Worm (Caenorhabditis elegans) whole organism, L4 larva: ENCODE data around the gene hsd-3.

Experiments
- D1046.2 ChIP-seq: fragments of 200-800 bp; sonication (Bioruptor generic); IDR thresholded peaks from 2 replicates; pipeline ENCODE4 v1.3.6; 2022; ENCODE audit warnings: missing genetic modification characterization, missing compliant biosample characterization
- F37D6.2 ChIP-seq: sonication (generic microtip); optimal IDR thresholded peaks from 2 replicates; lab custom pipeline; 2016; ENCODE audit warnings: mild to moderate bottlenecking, missing genetic modification characterization, missing compliant biosample characterization
- Y105C5A.15 ChIP-seq: fragments of 200-800 bp; sonication (Bioruptor generic); IDR thresholded peaks from 2 replicates; pipeline ENCODE4 v1.3.6; 2022; ENCODE audit warnings: missing genetic modification characterization, missing compliant biosample characterization
- Y48G9A.11 ChIP-seq: fragments of 200-800 bp; sonication (Bioruptor generic); IDR thresholded peaks from 2 replicates; pipeline ENCODE4 v1.3.6; 2022; ENCODE audit warnings: missing genetic modification reagents, missing genetic modification characterization, missing compliant biosample characterization
- ZK337.2 ChIP-seq: fragments of 200-800 bp; sonication (Bioruptor generic); IDR thresholded peaks from 2 replicates; pipeline ENCODE4 v1.3.6; 2022; ENCODE audit warnings: missing genetic modification reagents, missing genetic modification characterization, missing compliant biosample characterization
- ZK546.5 ChIP-seq, 2 experiments: sonication (generic microtip); optimal IDR thresholded peaks; 2 replicates each; lab custom pipeline; 2017; ENCODE audit warnings: missing biosample characterization in 2 of 2, missing genetic modification characterization in 2 of 2
- aha-1 ChIP-seq: fragments of 150-350 bp; peaks from one replicate; lab custom pipeline; 2014; ENCODE audit warnings: missing biosample characterization, missing genetic modification characterization
- arid-1 ChIP-seq: fragments of 200-800 bp; sonication (Bioruptor generic); conservative IDR thresholded peaks from 2 replicates; pipeline ENCODE4 v1.3.6; 2022; ENCODE audit warnings: missing genetic modification reagents, missing genetic modification characterization, missing compliant biosample characterization
- ceh-20 ChIP-seq: fragments of 200-800 bp; sonication (Bioruptor generic); IDR thresholded peaks from 2 replicates; pipeline ENCODE4 v1.3.6; 2022; ENCODE audit warnings: missing genetic modification reagents, missing genetic modification characterization, missing compliant biosample characterization
- ceh-28 ChIP-seq: fragments of 150-350 bp; optimal IDR thresholded peaks from 2 replicates; lab custom pipeline; 2014; ENCODE audit warnings: missing biosample characterization, missing genetic modification reagents, missing genetic modification characterization
- ceh-62 ChIP-seq: sonication (generic microtip); optimal IDR thresholded peaks from 2 replicates; lab custom pipeline; 2017; ENCODE audit warnings: missing biosample characterization, missing genetic modification characterization
- ceh-82 ChIP-seq: sonication (generic microtip); optimal IDR thresholded peaks from 2 replicates; lab custom pipeline; 2017; ENCODE audit warnings: missing biosample characterization, missing genetic modification characterization
- ces-1 ChIP-seq: fragments of 150-350 bp; sonication (generic microtip); optimal IDR thresholded peaks from 4 replicates; lab custom pipeline; 2014; ENCODE audit warnings: missing biosample characterization, missing genetic modification reagents, missing genetic modification characterization
- ctbp-1 ChIP-seq: fragments of 200-800 bp; sonication (Bioruptor generic); IDR thresholded peaks from 2 replicates; pipeline ENCODE4 v1.3.6; 2022; ENCODE audit warnings: missing genetic modification reagents, missing genetic modification characterization, missing compliant biosample characterization
- daf-16 ChIP-seq, 3 experiments: sonication (generic microtip); optimal IDR thresholded peaks; 2 replicates each; lab custom pipeline; 2016 to 2017; ENCODE audit warnings: missing genetic modification characterization in 3 of 3, missing genetic modification reagents in 3 of 3, mild to moderate bottlenecking in 2 of 3, missing compliant biosample characterization in 2 of 3, missing biosample characterization in 1 of 3, moderate library complexity in 1 of 3
- dmd-9 ChIP-seq: fragments of 200-800 bp; sonication (Bioruptor generic); IDR thresholded peaks from 2 replicates; pipeline ENCODE4 v1.3.6; 2022; ENCODE audit warnings: missing genetic modification reagents, missing genetic modification characterization, missing compliant biosample characterization
- dpl-1 ChIP-seq: fragments of 150-350 bp; optimal IDR thresholded peaks from 2 replicates; lab custom pipeline; 2014; ENCODE audit warnings: missing biosample characterization, missing genetic modification reagents, missing genetic modification characterization
- egl-43 ChIP-seq: fragments of 200-800 bp; sonication (Bioruptor generic); IDR thresholded peaks from 2 replicates; pipeline ENCODE4 v1.3.6; 2022; ENCODE audit warnings: missing genetic modification reagents, missing genetic modification characterization, missing compliant biosample characterization
- hlh-11 ChIP-seq: fragments of 200-800 bp; sonication (Bioruptor generic); optimal IDR thresholded peaks from 2 replicates; lab custom pipeline; 2018; ENCODE audit warnings: mild to moderate bottlenecking, missing genetic modification characterization, missing compliant biosample characterization
- madf-5 ChIP-seq, 2 experiments: fragments of 200-800 bp; sonication (Bioruptor generic); IDR thresholded peaks; 2 replicates each; pipeline ENCODE4 v1.3.6; 2022; ENCODE audit warnings: missing compliant biosample characterization in 2 of 2, missing genetic modification characterization in 2 of 2
- madf-9 ChIP-seq: fragments of 200-800 bp; sonication (Bioruptor generic); conservative IDR thresholded peaks from 2 replicates; pipeline ENCODE4 v1.3.6; 2022; ENCODE audit warnings: missing genetic modification reagents, missing genetic modification characterization, missing compliant biosample characterization
- mdl-1 ChIP-seq, 2 experiments: fragments of 150-350 bp in 1 of 2; sonication (generic microtip) in 1 of 2; optimal IDR thresholded peaks; 2 replicates each; lab custom pipeline; 2014 to 2017; ENCODE audit warnings: missing biosample characterization in 2 of 2, missing genetic modification characterization in 2 of 2
- mdt-29 ChIP-seq: fragments of 200-800 bp; sonication (Bioruptor generic); IDR thresholded peaks from 2 replicates; pipeline ENCODE4 v1.3.6; 2022; ENCODE audit warnings: missing genetic modification reagents, missing genetic modification characterization, missing compliant biosample characterization
- mes-2 ChIP-seq: sonication (generic microtip); optimal IDR thresholded peaks from 2 replicates; lab custom pipeline; 2016; ENCODE audit warnings: missing genotype, mild to moderate bottlenecking, missing genetic modification characterization, missing compliant biosample characterization; ENCODE audit not compliant: poor library complexity, severe bottlenecking
- nhr-25 ChIP-seq: sonication (generic microtip); optimal IDR thresholded peaks from 2 replicates; lab custom pipeline; 2017; ENCODE audit warnings: missing genetic modification characterization, mild to moderate bottlenecking, missing compliant biosample characterization, antibody characterized with exemption, moderate library complexity, borderline replicate concordance; ENCODE audit not compliant: insufficient read depth
- nhr-41 ChIP-seq: fragments of 200-800 bp; sonication (Bioruptor generic); IDR thresholded peaks from 2 replicates; pipeline ENCODE4 v1.3.6; 2022; ENCODE audit warnings: missing genetic modification reagents, missing genetic modification characterization, missing compliant biosample characterization
- nhr-42 ChIP-seq: fragments of 200-800 bp; sonication (Bioruptor generic); IDR thresholded peaks from 2 replicates; pipeline ENCODE4 v1.3.6; 2022; ENCODE audit warnings: missing genetic modification characterization, missing compliant biosample characterization
- nhr-77 ChIP-seq: fragments of 150-350 bp; optimal IDR thresholded peaks from 2 replicates; lab custom pipeline; 2014; ENCODE audit warnings: missing biosample characterization, missing genetic modification characterization
- php-3 ChIP-seq: fragments of 200-800 bp; sonication (Bioruptor generic); IDR thresholded peaks from 2 replicates; pipeline ENCODE4 v1.3.6; 2022; ENCODE audit warnings: missing genetic modification reagents, missing genetic modification characterization, missing compliant biosample characterization
- rbr-2 ChIP-seq: sonication (generic microtip); optimal IDR thresholded peaks from 2 replicates; lab custom pipeline; 2016; ENCODE audit warnings: missing genotype, missing genetic modification characterization, missing compliant biosample characterization
- sdz-12 ChIP-seq: fragments of 200-800 bp; sonication (Bioruptor generic); optimal IDR thresholded peaks from 2 replicates; lab custom pipeline; 2018; ENCODE audit warnings: mild to moderate bottlenecking, missing genetic modification characterization, missing compliant biosample characterization
- spr-3 ChIP-seq: fragments of 200-800 bp; sonication (Bioruptor generic); optimal IDR thresholded peaks from 2 replicates; lab custom pipeline; 2018; ENCODE audit warnings: mild to moderate bottlenecking, missing genetic modification characterization, missing compliant biosample characterization
- unc-62 ChIP-seq, 3 experiments: fragments of 150-350 bp in 1 of 3; sonication (generic microtip); optimal IDR thresholded peaks in 2 of 3; peaks in 1 of 3; 1 replicate in 1 of 3; 2 replicates in 2 of 3; lab custom pipeline; 2014 to 2017; ENCODE audit warnings: missing biosample characterization in 3 of 3, missing genetic modification characterization in 3 of 3, missing genetic modification reagents in 3 of 3, missing genotype in 1 of 3
- vab-7 ChIP-seq: fragments of 200-800 bp; sonication (Bioruptor generic); IDR thresholded peaks from 2 replicates; pipeline ENCODE4 v1.3.6; 2022; ENCODE audit warnings: missing genetic modification reagents, missing genetic modification characterization, missing compliant biosample characterization
- zag-1 ChIP-seq: fragments of 150-350 bp; optimal IDR thresholded peaks from 2 replicates; lab custom pipeline; 2014; ENCODE audit warnings: missing biosample characterization, missing genetic modification characterization
- zfp-3 ChIP-seq: fragments of 200-800 bp; sonication (Bioruptor generic); conservative IDR thresholded peaks from 2 replicates; pipeline ENCODE4 v1.3.6; 2022; ENCODE audit warnings: missing genetic modification reagents, missing genetic modification characterization, missing compliant biosample characterization
- zip-2 ChIP-seq: fragments of 150-350 bp; optimal IDR thresholded peaks from 2 replicates; lab custom pipeline; 2014; ENCODE audit warnings: missing biosample characterization, missing genetic modification characterization
- ztf-7 ChIP-seq: fragments of 150-350 bp; optimal IDR thresholded peaks from 2 replicates; lab custom pipeline; 2014; ENCODE audit warnings: missing biosample characterization, missing genetic modification characterization

The hsd-3 gene

DNA sequence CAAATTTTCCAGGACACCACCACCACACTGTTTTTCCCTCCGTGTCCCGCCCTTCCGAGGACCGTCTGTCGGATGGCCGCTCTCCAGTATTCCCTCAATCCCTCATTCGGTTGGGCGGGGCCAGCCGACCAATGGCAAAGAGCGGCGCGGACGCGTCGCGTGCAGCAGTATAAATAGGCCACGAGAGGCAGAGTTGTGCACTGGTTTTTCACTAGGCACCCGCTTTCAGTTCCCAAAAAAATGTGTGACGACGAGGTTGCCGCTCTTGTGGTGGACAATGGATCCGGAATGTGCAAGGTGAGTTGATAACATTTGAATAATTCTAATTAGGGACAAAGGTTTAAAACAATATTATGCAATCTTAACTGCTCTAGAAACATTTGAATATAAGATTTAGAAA is 48.7 kb upstream of the hsd-3 start, which contains the start of gene act-4 (continued):
- TF ChIP-seq nhr-41 (GFP tag; lab: Robert Waterston, UW) (no peak), ces-1 (GFP tag; lab: Kevin White, UChicago) (no peak), ceh-82 (no peak), mes-2 (tag; lab: Kevin White, UChicago) (peak; percentile 46), zag-1 (tag; lab: Kevin White, UChicago) (no peak), daf-16 (GFP tag; optimal IDR thresholded peaks at IDR 0.05; lab: Kevin White, UChicago) (peak in 1 of 2 experiments; percentile 4), daf-16 (tag; optimal IDR thresholded peaks at IDR 0.05; lab: Kevin White, UChicago) (no peak), hlh-11 (tag; lab: Kevin White, UChicago) (peak; percentile 58), sdz-12 (GFP tag; lab: Kevin White, UChicago) (no peak), ztf-7 (no peak), ZK546.5 (tag; optimal IDR thresholded peaks at IDR 0.05; lab: Kevin White, UChicago) (no peak)
- TF ChIP-seq, all 104 proteins: peak for 23

DNA sequence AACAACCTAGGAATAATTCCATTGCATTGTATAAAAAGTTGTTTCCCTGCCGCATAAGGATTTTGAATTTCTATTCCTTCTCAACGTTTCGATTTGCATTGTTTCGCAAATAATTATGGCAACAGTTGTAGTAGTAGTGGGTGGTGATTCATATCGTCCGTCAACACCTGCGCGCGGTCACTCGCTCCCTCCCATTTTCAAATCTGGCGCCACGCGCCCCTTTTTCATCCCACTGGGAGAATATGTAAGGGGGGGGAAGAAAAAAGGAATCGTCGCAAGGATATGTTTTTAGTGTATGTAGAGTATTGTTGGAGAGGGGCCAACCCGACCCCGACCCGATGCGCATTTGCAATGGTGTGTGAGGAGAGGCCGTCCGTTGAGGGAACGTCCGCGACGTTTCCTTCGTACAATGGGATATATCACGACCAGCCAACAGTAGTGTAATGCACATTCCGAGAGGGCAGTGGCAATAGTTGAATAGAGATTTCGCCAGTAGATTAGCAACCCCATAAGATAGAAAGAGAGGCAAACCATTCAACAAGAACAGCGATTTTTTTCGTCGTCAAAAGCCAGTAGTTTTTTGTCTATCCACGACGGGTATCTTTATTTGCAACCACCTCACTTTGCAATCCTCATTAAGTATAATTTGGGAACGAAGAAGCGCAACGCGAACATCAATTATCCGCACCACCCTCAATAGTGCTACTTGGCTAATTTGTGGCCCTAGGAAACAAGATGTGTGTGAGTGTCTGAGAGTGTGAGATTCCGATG is 48.0 kb upstream of the hsd-3 start:
- TF ChIP-seq Y105C5A.15 = no peak
- TF ChIP-seq ceh-62 (tag; lab: Kevin White, UChicago) = no peak
- 0 out of 2 replicates have a peak, but pooled peaks have one; percentile 15 for TF ChIP-seq zfp-3 (GFP tag; lab: Robert Waterston, UW)
- TF ChIP-seq ZK337.2 = no peak
- TF ChIP-seq zag-1 (tag; lab: Kevin White, UChicago) = no peak
- TF ChIP-seq dmd-9 (GFP tag; lab: Robert Waterston, UW) = peak; percentile 48; the same call in 1 of the 2 replicates
- peak; percentile 39 for TF ChIP-seq egl-43
- TF ChIP-seq mdl-1 (tag; optimal IDR thresholded peaks at IDR 0.05; lab: Kevin White, UChicago) = no peak
- TF ChIP-seq Y48G9A.11 = no peak
- no peak for TF ChIP-seq nhr-25 (tag; lab: Kevin White, UChicago)
- TF ChIP-seq ctbp-1 (GFP tag; lab: Robert Waterston, UW) = no peak
- 0 out of 2 replicates have a peak, but pooled peaks have one; percentile 42 for TF ChIP-seq D1046.2 (GFP tag; lab: Robert Waterston, UW)
- no peak for TF ChIP-seq ceh-20 (GFP tag; lab: Robert Waterston, UW)
- TF ChIP-seq zip-2 (tag; lab: Kevin White, UChicago) = no peak
- no peak for TF ChIP-seq mdt-29
- TF ChIP-seq ceh-28 (tag; lab: Kevin White, UChicago) = no peak
- TF ChIP-seq rbr-2 (tag; lab: Kevin White, UChicago) = no peak
- TF ChIP-seq vab-7 (GFP tag; lab: Robert Waterston, UW) = 0 out of 2 replicates have a peak, but pooled peaks have one; percentile 18
- no peak for TF ChIP-seq F37D6.2 (tag; lab: Kevin White, UChicago)
- TF ChIP-seq madf-9 (GFP tag; lab: Robert Waterston, UW) = 0 out of 2 replicates have a peak, but pooled peaks have one; percentile 15
- TF ChIP-seq spr-3 = peak; percentile 26
- TF ChIP-seq arid-1 (GFP tag; lab: Robert Waterston, UW) = no peak
- peak in 1 of 2 experiments; percentile 91 for TF ChIP-seq unc-62 (GFP tag; optimal IDR thresholded peaks at IDR 0.05 in 1 of 2; lab: Kevin White, UChicago)
- TF ChIP-seq unc-62 (tag; optimal IDR thresholded peaks at IDR 0.05; lab: Kevin White, UChicago) = no peak
- TF ChIP-seq ceh-82 = no peak
- TF ChIP-seq php-3 (GFP tag; lab: Robert Waterston, UW) = 0 out of 2 replicates have a peak, but pooled peaks have one; percentile 12
- no peak for TF ChIP-seq madf-5 (GFP tag; IDR thresholded peaks at IDR 0.05; lab: Robert Waterston, UW)
- TF ChIP-seq dpl-1 (GFP tag; lab: Kevin White, UChicago) = no peak
- TF ChIP-seq mes-2 (tag; lab: Kevin White, UChicago) = peak; percentile 26
- TF ChIP-seq nhr-77 = no peak
- TF ChIP-seq aha-1 (tag; lab: Kevin White, UChicago) = peak; percentile 98
- TF ChIP-seq nhr-42 (GFP tag; lab: Robert Waterston, UW) = no peak
